5 fruit fly cellular contexts compared by ENCODE assay signal in the genomic region with DNA sequence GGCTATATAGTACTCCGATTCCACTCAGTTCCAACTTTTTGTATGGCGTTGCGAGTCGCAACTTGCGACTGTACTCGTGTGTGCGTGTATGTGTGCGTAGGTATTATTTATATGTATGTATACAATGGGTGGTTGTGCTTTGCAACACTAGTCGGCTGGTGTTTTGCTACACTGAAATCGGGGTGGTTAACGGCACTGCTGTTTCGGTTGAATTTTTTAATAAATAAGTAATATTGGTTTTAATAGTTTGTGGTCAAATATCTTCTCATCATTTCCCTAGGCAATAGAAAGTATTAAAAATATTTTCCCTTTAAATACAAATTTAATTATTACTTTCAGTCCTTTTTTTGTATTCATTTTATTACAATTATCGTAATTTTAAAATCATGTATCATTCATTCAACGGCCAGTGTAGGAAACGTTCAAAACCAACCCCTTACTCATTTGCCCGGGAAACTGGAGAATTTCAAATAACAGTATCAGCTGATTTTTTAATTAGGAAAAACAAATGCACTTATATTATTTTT.
TF ChIP-seq lines count a peak whose summit lies in the region.

Gene CG7379 (minus strand): TSS at position 94 of the 527 bp plus-strand sequence.

- TF ChIP-seq CTCF in whole organism, embryonic (GFP tag; optimal IDR thresholded peaks at IDR 0.05; lab: Kevin White, UChicago), result peak; percentile 28

TF ChIP-seq in whole organism, adult, 20 proteins besides CTCF, POLR2A, EP300 and RAD21 (continues in another document):
- TF ChIP-seq tj (GFP tag; optimal IDR thresholded peaks at IDR 0.05; lab: Kevin White, UChicago) (peak; percentile 36), CG33017 (tag; optimal IDR thresholded peaks at IDR 0.05; lab: Kevin White, UChicago) (peak; percentile 81), CG11617 (GFP tag; optimal IDR thresholded peaks at IDR 0.05; lab: Kevin White, UChicago) (peak; percentile 85), CG7045 (GFP tag; optimal IDR thresholded peaks at IDR 0.05; lab: Kevin White, UChicago) (peak; percentile 92), bab1 (GFP tag; optimal IDR thresholded peaks at IDR 0.05; lab: Kevin White, UChicago) (peak; percentile 39), Clk (GFP tag; optimal IDR thresholded peaks at IDR 0.05; lab: Kevin White, UChicago) (peak; percentile 95), kay (GFP tag; lab: Kevin White, UChicago; ENCODE audit: borderline replicate concordance) (peak; percentile 97), CG12768 (GFP tag; optimal IDR thresholded peaks at IDR 0.05; lab: Kevin White, UChicago) (peak; percentile 97), pad (GFP tag; optimal IDR thresholded peaks at IDR 0.05; lab: Kevin White, UChicago) (peak; percentile 94), CG14711 (tag; optimal IDR thresholded peaks at IDR 0.05; lab: Kevin White, UChicago) (peak; percentile 84), ovo (GFP tag; optimal IDR thresholded peaks at IDR 0.05; lab: Kevin White, UChicago) (peak; percentile 97), CG5204 (GFP tag; optimal IDR thresholded peaks at IDR 0.05; lab: Kevin White, UChicago) (peak; percentile 92), Crg-1 (GFP tag; optimal IDR thresholded peaks at IDR 0.05; lab: Kevin White, UChicago) (peak; percentile 99), CG7101 (tag; optimal IDR thresholded peaks at IDR 0.05; lab: Kevin White, UChicago) (peak; percentile 93), Mnt (GFP tag; optimal IDR thresholded peaks at IDR 0.05; lab: Kevin White, UChicago) (peak; percentile 93), cnc (optimal IDR thresholded peaks at IDR 0.05; lab: Kevin White, UChicago) (no peak)

TF ChIP-seq in whole organism, embryonic, 481 proteins besides CTCF, POLR2A, EP300 and RAD21 (continues in another document):
- peak; percentile 79 for TF ChIP-seq Usf (GFP tag; optimal IDR thresholded peaks at IDR 0.05; lab: Kevin White, UChicago)
- TF ChIP-seq zen (tag; optimal IDR thresholded peaks at IDR 0.05; lab: Kevin White, UChicago), result peak; percentile 71
- TF ChIP-seq TFAM (GFP tag; optimal IDR thresholded peaks at IDR 0.05; lab: Kevin White, UChicago), result no peak
- TF ChIP-seq CG7271 (tag; optimal IDR thresholded peaks at IDR 0.05; lab: Kevin White, UChicago), result peak; percentile 41
- peak; percentile 58 for TF ChIP-seq PHDP (tag; optimal IDR thresholded peaks at IDR 0.05; lab: Kevin White, UChicago)
- peak; percentile 62 for TF ChIP-seq CG4730 (GFP tag; IDR thresholded peaks at IDR 0.05; lab: Robert Waterston, UW)
- peak in 1 of 2 experiments; percentile 73 for TF ChIP-seq insv (GFP tag; optimal IDR thresholded peaks at IDR 0.05; lab: Kevin White, UChicago)
- peak; percentile 20; the same call in 1 of the 3 replicates for TF ChIP-seq Optix (GFP tag; IDR thresholded peaks at IDR 0.05; lab: Robert Waterston, UW)
- peak; percentile 72 for TF ChIP-seq tio (GFP tag; optimal IDR thresholded peaks at IDR 0.05; lab: Kevin White, UChicago)
- peak; percentile 81 for TF ChIP-seq nmo (GFP tag; optimal IDR thresholded peaks at IDR 0.05; lab: Kevin White, UChicago)
- peak; percentile 81 for TF ChIP-seq dysf (GFP tag; IDR thresholded peaks at IDR 0.05; lab: Robert Waterston, UW)
- TF ChIP-seq Fer3 (tag; optimal IDR thresholded peaks at IDR 0.05; lab: Kevin White, UChicago), result peak; percentile 67
- peak; percentile 38 for TF ChIP-seq Ada2b (GFP tag; IDR thresholded peaks at IDR 0.05; lab: Robert Waterston, UW)
- peak; percentile 78 for TF ChIP-seq Aef1 (GFP tag; IDR thresholded peaks at IDR 0.05; lab: Robert Waterston, UW)
- peak; percentile 67 for TF ChIP-seq CG5953 (GFP tag; IDR thresholded peaks at IDR 0.05; lab: Robert Waterston, UW)
- peak; percentile 96 for TF ChIP-seq YL-1 (GFP tag; optimal IDR thresholded peaks at IDR 0.05; lab: Kevin White, UChicago)
- TF ChIP-seq bowl (GFP tag; IDR thresholded peaks at IDR 0.05; lab: Robert Waterston, UW), result no peak

TF ChIP-seq in whole organism, prepupa, 60 proteins besides CTCF, POLR2A, EP300 and RAD21 (continues in another document):
- peak; percentile 69 for TF ChIP-seq fkh (GFP tag; optimal IDR thresholded peaks at IDR 0.05; lab: Kevin White, UChicago)
- peak; percentile 76 for TF ChIP-seq CG11902 (GFP tag; optimal IDR thresholded peaks at IDR 0.05; lab: Kevin White, UChicago)
- TF ChIP-seq topi (GFP tag; optimal IDR thresholded peaks at IDR 0.05; lab: Kevin White, UChicago), result peak; percentile 88
- TF ChIP-seq CG8319 (GFP tag; optimal IDR thresholded peaks at IDR 0.05; lab: Kevin White, UChicago), result peak; percentile 77
- TF ChIP-seq cyc (GFP tag; optimal IDR thresholded peaks at IDR 0.05; lab: Kevin White, UChicago), result peak; percentile 87
- TF ChIP-seq CG6854 (GFP tag; optimal IDR thresholded peaks at IDR 0.05; lab: Kevin White, UChicago), result peak; percentile 45
- TF ChIP-seq salr (GFP tag; optimal IDR thresholded peaks at IDR 0.05; lab: Kevin White, UChicago), result peak in 1 of 2 experiments; percentile 73
- TF ChIP-seq CG10669 (GFP tag; optimal IDR thresholded peaks at IDR 0.05; lab: Kevin White, UChicago), result peak; percentile 70
- TF ChIP-seq Gug (GFP tag; IDR thresholded peaks at IDR 0.05; lab: Robert Waterston, UW), result no peak
- TF ChIP-seq Hr38 (GFP tag; optimal IDR thresholded peaks at IDR 0.05; lab: Kevin White, UChicago), result no peak
- TF ChIP-seq Smox (GFP tag; optimal IDR thresholded peaks at IDR 0.05; lab: Kevin White, UChicago), result no peak
- peak; percentile 73 for TF ChIP-seq Eip75B (GFP tag; optimal IDR thresholded peaks at IDR 0.05; lab: Kevin White, UChicago)
- TF ChIP-seq CG34406 (GFP tag; optimal IDR thresholded peaks at IDR 0.05; lab: Kevin White, UChicago), result peak; percentile 75
- peak; percentile 57 for TF ChIP-seq CG6808 (GFP tag; optimal IDR thresholded peaks at IDR 0.05; lab: Kevin White, UChicago)
- TF ChIP-seq CG11294 (GFP tag; IDR thresholded peaks at IDR 0.05; lab: Robert Waterston, UW), result peak; percentile 40; the same call in 1 of the 2 replicates
- peak; percentile 76 for TF ChIP-seq Sox14 (GFP tag; optimal IDR thresholded peaks at IDR 0.05; lab: Kevin White, UChicago)
- TF ChIP-seq OdsH (GFP tag; optimal IDR thresholded peaks at IDR 0.05; lab: Kevin White, UChicago), result peak; percentile 83

TF ChIP-seq in whole organism, pupa, 21 proteins besides CTCF, POLR2A, EP300 and RAD21 (continues in another document):
- no peak for TF ChIP-seq Pif1A (GFP tag; optimal IDR thresholded peaks at IDR 0.05; lab: Kevin White, UChicago)
- TF ChIP-seq rn (GFP tag; IDR thresholded peaks at IDR 0.05; lab: Robert Waterston, UW), result peak; percentile 47; the same call in 1 of the 2 replicates
- no peak for TF ChIP-seq D1 (tag; optimal IDR thresholded peaks at IDR 0.05; lab: Kevin White, UChicago)
- peak; percentile 71 for TF ChIP-seq CG17806 (tag; optimal IDR thresholded peaks at IDR 0.05; lab: Kevin White, UChicago)
- no peak for TF ChIP-seq CG12605 (GFP tag; IDR thresholded peaks at IDR 0.05; lab: Robert Waterston, UW)
- TF ChIP-seq gl (tag; optimal IDR thresholded peaks at IDR 0.05; lab: Kevin White, UChicago), result peak; percentile 16
- TF ChIP-seq CG8159 (tag; optimal IDR thresholded peaks at IDR 0.05; lab: Kevin White, UChicago), result peak; percentile 59
- TF ChIP-seq Snoo (tag; optimal IDR thresholded peaks at IDR 0.05; lab: Kevin White, UChicago), result peak; percentile 82
- no peak for TF ChIP-seq CG14655 (GFP tag; optimal IDR thresholded peaks at IDR 0.05; lab: Kevin White, UChicago)
- no peak for TF ChIP-seq EcR (GFP tag; optimal IDR thresholded peaks at IDR 0.05; lab: Kevin White, UChicago)
- peak; percentile 68 for TF ChIP-seq CG15710 (tag; optimal IDR thresholded peaks at IDR 0.05; lab: Kevin White, UChicago)
- no peak for TF ChIP-seq CG8301 (tag; optimal IDR thresholded peaks at IDR 0.05; lab: Kevin White, UChicago)
- peak; percentile 49; the same call in 2 of the 3 replicates for TF ChIP-seq fd96Ca (GFP tag; IDR thresholded peaks at IDR 0.05; lab: Robert Waterston, UW)
- peak; percentile 26 for TF ChIP-seq CG9948 (tag; optimal IDR thresholded peaks at IDR 0.05; lab: Kevin White, UChicago)
- peak; percentile 77 for TF ChIP-seq CG4496 (GFP tag; IDR thresholded peaks at IDR 0.05; lab: Robert Waterston, UW)
- peak; percentile 56; the same call in 1 of the 2 replicates for TF ChIP-seq Ets98B (GFP tag; IDR thresholded peaks at IDR 0.05; lab: Robert Waterston, UW)
- TF ChIP-seq CG32121 (GFP tag; IDR thresholded peaks at IDR 0.05; lab: Robert Waterston, UW), result 0 out of 2 replicates have a peak, but pooled peaks have one; percentile 39
- TF ChIP-seq Pif1B (GFP tag; optimal IDR thresholded peaks at IDR 0.05; lab: Kevin White, UChicago), result peak; percentile 77
- no peak for TF ChIP-seq CG10348 (GFP tag; IDR thresholded peaks at IDR 0.05; lab: Robert Waterston, UW)

TF ChIP-seq in whole organism, wandering third instar larva, 38 proteins besides CTCF, POLR2A, EP300 and RAD21 (continues in another document):
- no peak for TF ChIP-seq tai (GFP tag; optimal IDR thresholded peaks at IDR 0.05; lab: Kevin White, UChicago)
- no peak for TF ChIP-seq pan (optimal IDR thresholded peaks at IDR 0.05; lab: Kevin White, UChicago)
- peak; percentile 82 for TF ChIP-seq CG32264 (GFP tag; optimal IDR thresholded peaks at IDR 0.05; lab: Kevin White, UChicago)
- no peak for TF ChIP-seq Dif (GFP tag; optimal IDR thresholded peaks at IDR 0.05; lab: Kevin White, UChicago; ENCODE audit: partially characterized antibody)
- TF ChIP-seq Dfd (GFP tag; optimal IDR thresholded peaks at IDR 0.05; lab: Kevin White, UChicago), result no peak
- TF ChIP-seq sv (GFP tag; optimal IDR thresholded peaks at IDR 0.05; lab: Kevin White, UChicago), result peak; percentile 85
- peak; percentile 57 for TF ChIP-seq jim (GFP tag; optimal IDR thresholded peaks at IDR 0.05; lab: Kevin White, UChicago)
- peak; percentile 79 for TF ChIP-seq HLH106 (tag; optimal IDR thresholded peaks at IDR 0.05; lab: Kevin White, UChicago)
- peak; percentile 83 for TF ChIP-seq CG9705 (GFP tag; optimal IDR thresholded peaks at IDR 0.05; lab: Kevin White, UChicago)
- peak; percentile 86 for TF ChIP-seq dsf (GFP tag; optimal IDR thresholded peaks at IDR 0.05; lab: Kevin White, UChicago; ENCODE audit: borderline replicate concordance)
- peak; percentile 80 for TF ChIP-seq Mio (GFP tag; optimal IDR thresholded peaks at IDR 0.05; lab: Kevin White, UChicago)
- TF ChIP-seq CrebA (GFP tag; optimal IDR thresholded peaks at IDR 0.05; lab: Kevin White, UChicago; ENCODE audit: borderline replicate concordance), result no peak
- TF ChIP-seq N (GFP tag; optimal IDR thresholded peaks at IDR 0.05; lab: Kevin White, UChicago), result peak; percentile 38
- peak; percentile 86 for TF ChIP-seq sage (GFP tag; optimal IDR thresholded peaks at IDR 0.05; lab: Kevin White, UChicago)
- peak; percentile 98 for TF ChIP-seq Hnf4 (GFP tag; optimal IDR thresholded peaks at IDR 0.05; lab: Kevin White, UChicago)
- peak; percentile 82 for TF ChIP-seq Myc (optimal IDR thresholded peaks at IDR 0.05; lab: Kevin White, UChicago)
- peak; percentile 90 for TF ChIP-seq br (GFP tag; optimal IDR thresholded peaks at IDR 0.05; lab: Kevin White, UChicago)
- peak; percentile 54 to 96 for TF ChIP-seq foxo (GFP tag; optimal IDR thresholded peaks at IDR 0.05; lab: Kevin White, UChicago)
- peak; percentile 84 for TF ChIP-seq ey (GFP tag; optimal IDR thresholded peaks at IDR 0.05; lab: Kevin White, UChicago)
- peak; percentile 95 for TF ChIP-seq h (GFP tag; optimal IDR thresholded peaks at IDR 0.05; lab: Kevin White, UChicago)
- peak; percentile 42 for TF ChIP-seq Rel (GFP tag; optimal IDR thresholded peaks at IDR 0.05; lab: Kevin White, UChicago)
- TF ChIP-seq Rel (tag; optimal IDR thresholded peaks at IDR 0.05; lab: Kevin White, UChicago), result peak; percentile 53
